Fruit fly (Drosophila melanogaster) whole organism, embryonic: Measurements from ENCODE around the gene pes.

Experiments
- Atf3 ChIP-seq: fragments of 200-800 bp; sonication (Bioruptor generic); optimal IDR thresholded peaks from 3 replicates; lab custom pipeline; 2016; ENCODE audit warnings: missing biosample characterization, missing genetic modification characterization
- BEAF-32 ChIP-seq: fragments of 200-800 bp; sonication (Bioruptor generic); optimal IDR thresholded peaks from 3 replicates; lab custom pipeline; 2017; ENCODE audit warnings: missing biosample characterization, missing genetic modification characterization, mild to moderate bottlenecking, moderate library complexity, missing genetic modification reagents
- CG10274 ChIP-seq: fragments of 200-800 bp; sonication (Bioruptor generic); optimal IDR thresholded peaks from 3 replicates; lab custom pipeline; 2017; ENCODE audit warnings: missing biosample characterization, mild to moderate bottlenecking, missing genetic modification characterization
- CG10366 ChIP-seq: fragments of 200-800 bp; sonication (Bioruptor generic); IDR thresholded peaks from 2 replicates; pipeline ENCODE4 v1.3.6; 2022; ENCODE audit warnings: missing biosample characterization, missing genetic modification characterization
- CG10654 ChIP-seq: fragments of 200-800 bp; sonication (Bioruptor generic); optimal IDR thresholded peaks from 2 replicates; lab custom pipeline; 2016; ENCODE audit warnings: missing biosample characterization, missing genetic modification characterization
- CG10979 ChIP-seq: fragments of 200-800 bp; sonication (Bioruptor generic); optimal IDR thresholded peaks from 2 replicates; lab custom pipeline; 2018; ENCODE audit warnings: missing biosample characterization, mild to moderate bottlenecking, missing genetic modification characterization, moderate library complexity
- CG11247 ChIP-seq: fragments of 200-800 bp; sonication (Bioruptor generic); IDR thresholded peaks from 2 replicates; pipeline ENCODE4 v1.3.6; 2022; ENCODE audit warnings: missing biosample characterization, missing genetic modification characterization
- CG11504 ChIP-seq: fragments of 200-800 bp; sonication (Bioruptor generic); optimal IDR thresholded peaks from 3 replicates; lab custom pipeline; 2019; ENCODE audit warnings: missing biosample characterization, mild to moderate bottlenecking, missing genetic modification characterization, moderate library complexity
- CG13894 ChIP-seq: fragments of 200-800 bp; sonication (Bioruptor generic); optimal IDR thresholded peaks from 3 replicates; lab custom pipeline; 2018; ENCODE audit warnings: missing biosample characterization, mild to moderate bottlenecking, missing genetic modification characterization, moderate library complexity
- CG16863 ChIP-seq: fragments of 200-800 bp; sonication (Bioruptor generic); optimal IDR thresholded peaks from 3 replicates; lab custom pipeline; 2016; ENCODE audit warnings: missing biosample characterization, missing genetic modification characterization
- CG17361 ChIP-seq: fragments of 200-800 bp; sonication (Bioruptor generic); IDR thresholded peaks from 3 replicates; pipeline ENCODE4 v1.3.6; 2022; ENCODE audit warnings: missing biosample characterization, missing genetic modification characterization
- CG17802 ChIP-seq: fragments of 200-800 bp; sonication (Bioruptor generic); optimal IDR thresholded peaks from 2 replicates; lab custom pipeline; 2018; ENCODE audit warnings: missing biosample characterization, mild to moderate bottlenecking, missing genetic modification characterization, moderate library complexity
- CG17829 ChIP-seq: fragments of 200-800 bp; optimal IDR thresholded peaks from 2 replicates; lab custom pipeline; 2019; ENCODE audit warnings: missing biosample characterization, mild to moderate bottlenecking, missing genetic modification characterization, moderate library complexity
- CG32532 ChIP-seq: fragments of 200-800 bp; sonication (Bioruptor generic); IDR thresholded peaks from 2 replicates; pipeline ENCODE4 v1.3.6; 2022; ENCODE audit warnings: missing biosample characterization, missing genetic modification characterization
- CG32767 ChIP-seq: fragments of 200-800 bp; sonication (Bioruptor generic); IDR thresholded peaks from 2 replicates; pipeline ENCODE4 v1.3.6; 2022; ENCODE audit warnings: missing biosample characterization, missing genetic modification characterization
- CG42726 ChIP-seq: fragments of 200-800 bp; sonication (Bioruptor generic); IDR thresholded peaks from 2 replicates; pipeline ENCODE4 v1.3.6; 2022; ENCODE audit warnings: missing biosample characterization, missing genetic modification characterization; ENCODE audit not compliant: partially characterized antibody
- CG5180 ChIP-seq: fragments of 200-800 bp; sonication (Bioruptor generic); optimal IDR thresholded peaks from 3 replicates; lab custom pipeline; 2017; ENCODE audit warnings: missing biosample characterization, missing genetic modification characterization, mild to moderate bottlenecking, moderate library complexity, missing genetic modification reagents
- CG7786 ChIP-seq: fragments of 200-800 bp; sonication (Bioruptor generic); optimal IDR thresholded peaks from 2 replicates; lab custom pipeline; 2016; ENCODE audit warnings: missing biosample characterization, missing genetic modification characterization
- CG8281 ChIP-seq: fragments of 200-800 bp; sonication (Bioruptor generic); optimal IDR thresholded peaks from 2 replicates; lab custom pipeline; 2018; ENCODE audit warnings: missing biosample characterization, mild to moderate bottlenecking, missing genetic modification characterization, moderate library complexity
- CG8388 ChIP-seq: fragments of 200-800 bp; sonication (Bioruptor generic); optimal IDR thresholded peaks from 2 replicates; lab custom pipeline; 2019; ENCODE audit warnings: missing biosample characterization, mild to moderate bottlenecking, missing genetic modification characterization, moderate library complexity
- CG8924 ChIP-seq: fragments of 200-800 bp; optimal IDR thresholded peaks from 3 replicates; lab custom pipeline; 2019; ENCODE audit warnings: missing biosample characterization, mild to moderate bottlenecking, missing genetic modification characterization, moderate library complexity
- CTCF ChIP-seq: fragments of 200-800 bp; sonication (Bioruptor generic); optimal IDR thresholded peaks from 2 replicates; lab custom pipeline; 2017; ENCODE audit warnings: missing biosample characterization, mild to moderate bottlenecking, missing genetic modification characterization, moderate library complexity
- Dbx ChIP-seq: fragments of 200-800 bp; sonication (Bioruptor generic); IDR thresholded peaks from 3 replicates; pipeline ENCODE4 v1.3.6; 2022; ENCODE audit warnings: missing biosample characterization, missing genetic modification characterization
- E2f2 ChIP-seq: fragments of 200-800 bp; sonication (Bioruptor generic); IDR thresholded peaks from 2 replicates; pipeline ENCODE4 v1.3.6; 2022; ENCODE audit warnings: missing biosample characterization, missing genetic modification characterization
- HLH3B ChIP-seq: fragments of 200-800 bp; sonication (Bioruptor generic); IDR thresholded peaks from 2 replicates; pipeline ENCODE4 v1.3.6; 2022; ENCODE audit warnings: missing biosample characterization, missing genetic modification characterization
- HmgZ ChIP-seq: fragments of 200-800 bp; sonication (Bioruptor generic); optimal IDR thresholded peaks from 2 replicates; lab custom pipeline; 2018; ENCODE audit warnings: missing biosample characterization, mild to moderate bottlenecking, missing genetic modification characterization
- Hmr ChIP-seq: fragments of 200-800 bp; sonication (Bioruptor generic); optimal IDR thresholded peaks from 3 replicates; lab custom pipeline; 2017; ENCODE audit warnings: mild to moderate bottlenecking, missing biosample characterization, missing genetic modification reagents, missing genetic modification characterization
- Hr3 ChIP-seq: fragments of 200-800 bp; sonication (Bioruptor generic); optimal IDR thresholded peaks from 3 replicates; lab custom pipeline; 2016; ENCODE audit warnings: missing biosample characterization, missing genetic modification characterization
- Med ChIP-seq: fragments of 200-800 bp; sonication (Bioruptor generic); peaks from one replicate; lab custom pipeline; 2016; ENCODE audit warnings: missing biosample characterization, missing genetic modification characterization, mild to moderate bottlenecking, inconsistent platforms, moderate library complexity
- Myb ChIP-seq: fragments of 200-800 bp; sonication (Bioruptor generic); optimal IDR thresholded peaks from 2 replicates; lab custom pipeline; 2016; ENCODE audit warnings: missing biosample characterization, missing genetic modification characterization
- NC2α ChIP-seq: fragments of 200-800 bp; sonication (Bioruptor generic); optimal IDR thresholded peaks from 2 replicates; lab custom pipeline; 2016; ENCODE audit warnings: missing biosample characterization, missing genetic modification characterization
- Sry-β ChIP-seq: fragments of 200-800 bp; sonication (Bioruptor generic); optimal IDR thresholded peaks from 2 replicates; lab custom pipeline; 2018; ENCODE audit warnings: missing biosample characterization, mild to moderate bottlenecking, missing genetic modification characterization, moderate library complexity
- Trl ChIP-seq, 3 experiments: fragments of >200 bp in 2 of 3; fragments of 200-800 bp in 1 of 3; sonication (Bioruptor generic) in 1 of 3; optimal IDR thresholded peaks; 2 replicates in 1 of 3; 3 replicates in 2 of 3; lab custom pipeline; 2016 to 2017; ENCODE audit warnings: missing biosample characterization in 1 of 3, missing genetic modification characterization in 1 of 3
- ac ChIP-seq: fragments of 200-800 bp; sonication (Bioruptor generic); optimal IDR thresholded peaks from 3 replicates; lab custom pipeline; 2017; ENCODE audit warnings: missing biosample characterization, mild to moderate bottlenecking, missing genetic modification characterization
- bbx ChIP-seq: fragments of 200-800 bp; sonication (Bioruptor generic); IDR thresholded peaks from 2 replicates; pipeline ENCODE4 v1.3.6; 2022; ENCODE audit warnings: missing biosample characterization, missing genetic modification characterization; ENCODE audit not compliant: partially characterized antibody
- bigmax ChIP-seq: fragments of 200-800 bp; sonication (Bioruptor generic); optimal IDR thresholded peaks from 2 replicates; lab custom pipeline; 2018; ENCODE audit warnings: missing biosample characterization, mild to moderate bottlenecking, missing genetic modification characterization
- dm ChIP-seq: fragments of 200-800 bp; sonication (Bioruptor generic); optimal IDR thresholded peaks from 3 replicates; lab custom pipeline; 2016; ENCODE audit warnings: missing biosample characterization, missing genetic modification characterization
- emc ChIP-seq: fragments of 200-800 bp; sonication (Bioruptor generic); optimal IDR thresholded peaks from 2 replicates; lab custom pipeline; 2016; ENCODE audit warnings: missing biosample characterization, missing genetic modification characterization
- exex ChIP-seq: fragments of 200-800 bp; sonication (Bioruptor generic); optimal IDR thresholded peaks from 4 replicates; lab custom pipeline; 2018; ENCODE audit warnings: missing biosample characterization, mild to moderate bottlenecking, missing genetic modification characterization, moderate library complexity
- eyg ChIP-seq: fragments of 200-800 bp; sonication (Bioruptor generic); optimal IDR thresholded peaks from 3 replicates; lab custom pipeline; 2016; ENCODE audit warnings: missing biosample characterization, missing genetic modification characterization
- fd102C ChIP-seq: fragments of 200-800 bp; sonication (Bioruptor generic); optimal IDR thresholded peaks from 2 replicates; lab custom pipeline; 2018; ENCODE audit warnings: missing biosample characterization, mild to moderate bottlenecking, missing genetic modification characterization, moderate library complexity
- gt ChIP-seq: fragments of 200-800 bp; sonication (Bioruptor generic); IDR thresholded peaks from 2 replicates; pipeline ENCODE4 v1.3.6; 2022; ENCODE audit warnings: missing biosample characterization, missing genetic modification characterization
- her ChIP-seq: fragments of 200-800 bp; sonication (Bioruptor generic); optimal IDR thresholded peaks from 2 replicates; lab custom pipeline; 2016; ENCODE audit warnings: missing biosample characterization, missing genetic modification characterization
- lola ChIP-seq, 3 experiments: fragments of >200 bp in 2 of 3; fragments of 200-800 bp in 1 of 3; sonication (Bioruptor generic) in 1 of 3; optimal IDR thresholded peaks; 2 replicates each; lab custom pipeline; 2017 to 2019; ENCODE audit warnings: missing biosample characterization in 3 of 3, missing genetic modification characterization in 3 of 3, mild to moderate bottlenecking in 1 of 3, moderate library complexity in 1 of 3
- sens-2 ChIP-seq: fragments of 200-800 bp; sonication (Bioruptor generic); IDR thresholded peaks from 2 replicates; pipeline ENCODE4 v1.3.6; 2022; ENCODE audit warnings: missing biosample characterization, missing genetic modification characterization
- sima ChIP-seq: fragments of 200-800 bp; sonication (Bioruptor generic); optimal IDR thresholded peaks from 2 replicates; lab custom pipeline; 2016; ENCODE audit warnings: missing biosample characterization, missing genetic modification characterization
- slou ChIP-seq: fragments of 200-800 bp; sonication (Bioruptor generic); optimal IDR thresholded peaks from 3 replicates; lab custom pipeline; 2016; ENCODE audit warnings: missing biosample characterization, missing genetic modification characterization
- tgo ChIP-seq: fragments of 200-800 bp; sonication (Bioruptor generic); IDR thresholded peaks from 3 replicates; pipeline ENCODE4 v1.3.6; 2022; ENCODE audit warnings: missing biosample characterization, missing genetic modification characterization
- tx ChIP-seq: fragments of 200-800 bp; sonication (Bioruptor generic); optimal IDR thresholded peaks from 2 replicates; lab custom pipeline; 2016; ENCODE audit warnings: missing biosample characterization, missing genetic modification characterization

pes gene

DNA sequence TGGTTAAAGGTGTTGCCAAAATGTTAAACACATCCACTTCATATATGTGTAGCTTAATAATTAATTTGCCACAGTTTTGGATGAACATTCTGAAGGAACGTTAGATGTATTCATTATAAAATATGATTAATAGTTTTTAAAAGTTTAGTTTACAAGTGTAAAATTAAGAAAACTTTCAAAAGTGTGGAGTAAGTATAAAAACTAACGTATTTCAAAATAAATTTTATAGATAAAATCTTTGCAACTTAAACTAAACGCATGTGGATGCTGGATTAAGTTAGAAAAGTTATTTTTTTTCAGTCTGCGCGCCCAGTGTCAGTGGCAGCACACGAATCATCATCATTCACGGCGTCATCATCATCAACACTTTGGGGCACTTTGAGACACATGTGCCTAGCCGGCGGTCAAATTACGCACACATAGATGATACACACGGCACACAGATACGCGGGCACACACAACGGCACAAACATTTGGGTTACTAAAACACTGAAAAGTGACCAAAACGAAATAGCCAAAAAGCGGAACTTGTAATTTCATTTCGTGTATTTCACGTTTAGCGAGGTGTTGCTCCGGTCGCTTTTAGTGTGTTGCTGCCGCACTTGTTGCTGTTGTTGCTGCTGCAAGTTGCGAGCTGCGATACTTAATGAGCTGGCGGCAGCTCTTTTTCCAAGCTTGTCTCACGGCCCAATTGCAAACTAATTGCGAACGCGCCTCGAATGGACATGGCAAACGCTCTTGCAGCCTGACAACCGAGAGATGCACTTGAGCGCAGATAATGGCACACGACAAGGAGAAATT is 36.7 kb downstream of the pes start (continued):
- TF ChIP-seq CG11504 (tag; lab: Kevin White, UChicago) (peak; percentile 88), CTCF (peak; percentile 13), CG17802 (tag; lab: Kevin White, UChicago) (no peak), CG32767 (GFP tag; lab: Robert Waterston, UW) (peak; percentile 64; the same call in 1 of the 2 replicates), Dbx (GFP tag; lab: Robert Waterston, UW) (peak; percentile 38; the same call in 1 of the 3 replicates), gt (GFP tag; lab: Robert Waterston, UW) (no peak), sima (GFP tag; lab: Kevin White, UChicago) (no peak), CG42726 (GFP tag; lab: Robert Waterston, UW) (no peak), her (GFP tag; lab: Kevin White, UChicago) (no peak), CG17361 (GFP tag; lab: Robert Waterston, UW) (peak; percentile 67; the same call in 2 of the 3 replicates), Hmr (peak; percentile 56), Myb (GFP tag; lab: Kevin White, UChicago) (no peak), CG10654 (peak; percentile 18), CG16863 (peak; percentile 32), E2f2 (GFP tag; lab: Robert Waterston, UW) (peak; percentile 53), bbx (GFP tag; lab: Robert Waterston, UW) (no peak), Atf3 (no peak), CG10366 (GFP tag; lab: Robert Waterston, UW) (peak; percentile 61), BEAF-32 (GFP tag; lab: Kevin White, UChicago) (no peak), tx (GFP tag; lab: Kevin White, UChicago) (no peak), CG10979 (tag; lab: Kevin White, UChicago) (peak; percentile 56), eyg (GFP tag; lab: Kevin White, UChicago) (no peak), Hr3 (GFP tag; lab: Kevin White, UChicago) (peak; percentile 32), exex (tag; lab: Kevin White, UChicago) (no peak), CG8924 (peak; percentile 66), Med (GFP tag; lab: Kevin White, UChicago) (no peak), CG13894 (no peak), CG8281 (tag; lab: Kevin White, UChicago) (no peak), lola (GFP tag; optimal IDR thresholded peaks at IDR 0.05; lab: Kevin White, UChicago) (no peak), CG10274 (GFP tag; lab: Kevin White, UChicago) (no peak), bigmax (no peak), HLH3B (GFP tag; lab: Robert Waterston, UW) (peak; percentile 70), slou (GFP tag; lab: Kevin White, UChicago) (no peak), emc (GFP tag; lab: Kevin White, UChicago) (no peak), CG11247 (GFP tag; lab: Robert Waterston, UW) (no peak), CG7786 (no peak), NC2α (no peak), CG32532 (GFP tag; lab: Robert Waterston, UW) (no peak; the same call in 1 of the 2 replicates), ac (no peak), Trl (optimal IDR thresholded peaks at IDR 0.05; lab: Kevin White, UChicago) (no peak), Trl (GFP tag; optimal IDR thresholded peaks at IDR 0.05; lab: Kevin White, UChicago) (no peak), tgo (peak; percentile 64; the same call in 2 of the 3 replicates), Sry-β (no peak), fd102C (GFP tag; lab: Kevin White, UChicago) (no peak), CG8388 (GFP tag; lab: Kevin White, UChicago) (peak; percentile 11), sens-2 (no peak; the same call in 1 of the 2 replicates), HmgZ (tag; lab: Kevin White, UChicago) (no peak), CG17829 (peak; percentile 9), CG5180 (GFP tag; lab: Kevin White, UChicago) (peak; percentile 18), dm (GFP tag; lab: Kevin White, UChicago) (no peak)
